Fruit fly (Drosophila melanogaster) whole organism, embryonic: ENCODE measurements around the gene CG4594.

Experiments
- Asciz ChIP-seq: fragments of 200-800 bp; sonication (Bioruptor generic); optimal IDR thresholded peaks from 2 replicates; lab custom pipeline; 2017; ENCODE audit warnings: missing biosample characterization, mild to moderate bottlenecking, missing genetic modification characterization, missing genetic modification reagents
- Atf-2 ChIP-seq: fragments of 200-800 bp; sonication (Bioruptor generic); optimal IDR thresholded peaks from 2 replicates; lab custom pipeline; 2016; ENCODE audit warnings: missing biosample characterization, missing genetic modification characterization
- CG10147 ChIP-seq: fragments of 200-800 bp; sonication (Bioruptor generic); optimal IDR thresholded peaks from 2 replicates; lab custom pipeline; 2019; ENCODE audit warnings: missing biosample characterization, mild to moderate bottlenecking, missing genetic modification characterization, moderate library complexity
- CG10366 ChIP-seq: fragments of 200-800 bp; sonication (Bioruptor generic); IDR thresholded peaks from 2 replicates; pipeline ENCODE4 v1.3.6; 2022; ENCODE audit warnings: missing biosample characterization, missing genetic modification characterization
- CG11456 ChIP-seq: fragments of 200-800 bp; sonication (Bioruptor generic); IDR thresholded peaks from 3 replicates; pipeline ENCODE4 v1.3.6; 2022; ENCODE audit warnings: missing biosample characterization, missing genetic modification characterization
- CG12391 ChIP-seq: fragments of 200-800 bp; sonication (Bioruptor generic); optimal IDR thresholded peaks from 3 replicates; lab custom pipeline; 2018; ENCODE audit warnings: missing biosample characterization, mild to moderate bottlenecking, missing genetic modification characterization, moderate library complexity
- CG15696 ChIP-seq: fragments of 200-800 bp; sonication (Bioruptor generic); optimal IDR thresholded peaks from 2 replicates; lab custom pipeline; 2019; ENCODE audit warnings: missing biosample characterization, mild to moderate bottlenecking, missing genetic modification characterization, moderate library complexity
- CG17361 ChIP-seq: fragments of 200-800 bp; sonication (Bioruptor generic); IDR thresholded peaks from 3 replicates; pipeline ENCODE4 v1.3.6; 2022; ENCODE audit warnings: missing biosample characterization, missing genetic modification characterization
- CG17385 ChIP-seq: fragments of 200-800 bp; sonication (Bioruptor generic); optimal IDR thresholded peaks from 3 replicates; lab custom pipeline; 2018; ENCODE audit warnings: missing biosample characterization, mild to moderate bottlenecking, missing genetic modification characterization
- CG1792 ChIP-seq: fragments of 200-800 bp; sonication (Bioruptor generic); optimal IDR thresholded peaks from 2 replicates; lab custom pipeline; 2016; ENCODE audit warnings: missing biosample characterization, missing genetic modification characterization
- CG18262 ChIP-seq: fragments of 200-800 bp; optimal IDR thresholded peaks from 3 replicates; lab custom pipeline; 2019; ENCODE audit warnings: missing biosample characterization, mild to moderate bottlenecking, missing genetic modification characterization, moderate library complexity
- CG3726 ChIP-seq: fragments of 200-800 bp; sonication (Bioruptor generic); IDR thresholded peaks from 3 replicates; pipeline ENCODE4, ENCODE4 v1.3.6; 2022; ENCODE audit warnings: missing biosample characterization, missing genetic modification characterization
- CG3995 ChIP-seq: fragments of 200-800 bp; sonication (Bioruptor generic); optimal IDR thresholded peaks from 3 replicates; lab custom pipeline; 2016; ENCODE audit warnings: missing biosample characterization, missing genetic modification characterization
- CG4328 ChIP-seq: fragments of 200-800 bp; sonication (Bioruptor generic); optimal IDR thresholded peaks from 3 replicates; lab custom pipeline; 2017; ENCODE audit warnings: missing biosample characterization, missing genetic modification reagents, missing genetic modification characterization
- CG6175 ChIP-seq: fragments of 200-800 bp; sonication (Bioruptor generic); IDR thresholded peaks from 3 replicates; pipeline ENCODE4 v1.3.6; 2022; ENCODE audit warnings: missing biosample characterization, missing genetic modification characterization
- CG6689 ChIP-seq: fragments of 200-800 bp; sonication (Bioruptor generic); IDR thresholded peaks from 2 replicates; pipeline ENCODE4 v1.3.6; 2022; ENCODE audit warnings: missing biosample characterization, missing genetic modification characterization
- CG6765 ChIP-seq: fragments of 200-800 bp; sonication (Bioruptor generic); optimal IDR thresholded peaks from 3 replicates; lab custom pipeline; 2017; ENCODE audit warnings: missing biosample characterization, mild to moderate bottlenecking, missing genetic modification characterization
- CG7372 ChIP-seq: fragments of 200-800 bp; sonication (Bioruptor generic); IDR thresholded peaks from 2 replicates; pipeline ENCODE4 v1.3.6; 2022; ENCODE audit warnings: missing biosample characterization, missing genetic modification characterization
- CG7963 ChIP-seq: fragments of 200-800 bp; sonication (Bioruptor generic); IDR thresholded peaks from 3 replicates; pipeline ENCODE4 v1.3.6; 2022; ENCODE audit warnings: missing biosample characterization, missing genetic modification characterization; ENCODE audit not compliant: partially characterized antibody
- CTCF ChIP-seq: fragments of 200-800 bp; sonication (Bioruptor generic); optimal IDR thresholded peaks from 2 replicates; lab custom pipeline; 2017; ENCODE audit warnings: missing biosample characterization, mild to moderate bottlenecking, missing genetic modification characterization, moderate library complexity
- D19A ChIP-seq: fragments of 200-800 bp; optimal IDR thresholded peaks from 3 replicates; lab custom pipeline; 2019; ENCODE audit warnings: missing biosample characterization, mild to moderate bottlenecking, missing genetic modification characterization, moderate library complexity
- Dp ChIP-seq: fragments of 200-800 bp; sonication (Bioruptor generic); optimal IDR thresholded peaks from 2 replicates; lab custom pipeline; 2018; ENCODE audit warnings: missing biosample characterization, mild to moderate bottlenecking, missing genetic modification characterization, moderate library complexity
- Ets65A ChIP-seq: fragments of 200-800 bp; sonication (Bioruptor generic); peaks from one replicate; lab custom pipeline; 2016; ENCODE audit warnings: missing biosample characterization, missing genetic modification characterization
- Fer3 ChIP-seq: fragments of 200-800 bp; sonication (Bioruptor generic); optimal IDR thresholded peaks from 2 replicates; lab custom pipeline; 2018; ENCODE audit warnings: missing biosample characterization, mild to moderate bottlenecking, missing genetic modification characterization, moderate library complexity
- GATAe ChIP-seq: fragments of 200-800 bp; sonication (Bioruptor generic); conservative IDR thresholded peaks from 2 replicates; pipeline ENCODE4 v1.3.6; 2022; ENCODE audit warnings: missing biosample characterization, missing genetic modification characterization
- HLH4C ChIP-seq: fragments of 200-800 bp; sonication (Bioruptor generic); IDR thresholded peaks from 3 replicates; pipeline ENCODE4 v1.3.6; 2022; ENCODE audit warnings: missing biosample characterization, missing genetic modification characterization; ENCODE audit not compliant: partially characterized antibody
- Jarid2 ChIP-seq: fragments of 200-800 bp; sonication (Bioruptor generic); optimal IDR thresholded peaks from 3 replicates; lab custom pipeline; 2017; ENCODE audit warnings: mild to moderate bottlenecking, missing biosample characterization, missing genetic modification reagents, missing genetic modification characterization
- Lhr ChIP-seq: fragments of 200-800 bp; sonication (Bioruptor generic); optimal IDR thresholded peaks from 3 replicates; lab custom pipeline; 2017; ENCODE audit warnings: mild to moderate bottlenecking, missing biosample characterization, missing genetic modification reagents, missing genetic modification characterization
- MESR4 ChIP-seq: fragments of 200-800 bp; sonication (Bioruptor generic); optimal IDR thresholded peaks from 2 replicates; lab custom pipeline; 2018; ENCODE audit warnings: missing biosample characterization, mild to moderate bottlenecking, missing genetic modification characterization, moderate library complexity
- NC2α ChIP-seq: fragments of 200-800 bp; sonication (Bioruptor generic); optimal IDR thresholded peaks from 2 replicates; lab custom pipeline; 2016; ENCODE audit warnings: missing biosample characterization, missing genetic modification characterization
- Rx ChIP-seq: fragments of 200-800 bp; sonication (Bioruptor generic); IDR thresholded peaks from 2 replicates; pipeline ENCODE4 v1.3.6; 2022; ENCODE audit warnings: missing biosample characterization, missing genetic modification characterization
- aop ChIP-seq: fragments of 200-800 bp; sonication (Bioruptor generic); IDR thresholded peaks from 2 replicates; pipeline ENCODE4 v1.3.6; 2022; ENCODE audit warnings: missing biosample characterization, missing genetic modification characterization
- cad ChIP-seq: fragments of >200 bp; optimal IDR thresholded peaks from 2 replicates; lab custom pipeline; 2017; ENCODE audit warnings: missing biosample characterization, missing genetic modification characterization
- dmrt11E ChIP-seq: fragments of 200-800 bp; sonication (Bioruptor generic); optimal IDR thresholded peaks from 3 replicates; lab custom pipeline; 2018; ENCODE audit warnings: missing biosample characterization, mild to moderate bottlenecking, missing genetic modification characterization, moderate library complexity
- emc ChIP-seq: fragments of 200-800 bp; sonication (Bioruptor generic); optimal IDR thresholded peaks from 2 replicates; lab custom pipeline; 2016; ENCODE audit warnings: missing biosample characterization, missing genetic modification characterization
- fd3F ChIP-seq: fragments of 200-800 bp; sonication (Bioruptor generic); optimal IDR thresholded peaks from 2 replicates; lab custom pipeline; 2018; ENCODE audit warnings: missing biosample characterization, mild to moderate bottlenecking, missing genetic modification characterization, moderate library complexity
- gt ChIP-seq: fragments of 200-800 bp; sonication (Bioruptor generic); IDR thresholded peaks from 2 replicates; pipeline ENCODE4 v1.3.6; 2022; ENCODE audit warnings: missing biosample characterization, missing genetic modification characterization
- her ChIP-seq: fragments of 200-800 bp; sonication (Bioruptor generic); optimal IDR thresholded peaks from 2 replicates; lab custom pipeline; 2016; ENCODE audit warnings: missing biosample characterization, missing genetic modification characterization
- hkb ChIP-seq, 2 experiments: fragments of 200-800 bp in 1 of 2; fragments of >200 bp in 1 of 2; sonication (Bioruptor generic) in 1 of 2; IDR thresholded peaks in 1 of 2; optimal IDR thresholded peaks in 1 of 2; 2 replicates each; pipeline versions ENCODE4 v1.3.6 to Lab custom; 2017 to 2022; ENCODE audit warnings: missing biosample characterization in 1 of 2, missing genetic modification characterization in 1 of 2
- mirr ChIP-seq: fragments of 200-800 bp; sonication (Bioruptor generic); optimal IDR thresholded peaks from 3 replicates; lab custom pipeline; 2018; ENCODE audit warnings: missing biosample characterization, mild to moderate bottlenecking, missing genetic modification characterization
- mld ChIP-seq: fragments of 200-800 bp; sonication (Bioruptor generic); IDR thresholded peaks from 3 replicates; pipeline ENCODE4 v1.3.6; 2022; ENCODE audit warnings: missing biosample characterization, missing genetic modification characterization; ENCODE audit not compliant: partially characterized antibody
- pita ChIP-seq: fragments of 200-800 bp; sonication (Bioruptor generic); optimal IDR thresholded peaks from 2 replicates; lab custom pipeline; 2017; ENCODE audit warnings: missing biosample characterization, mild to moderate bottlenecking, missing genetic modification characterization
- pum ChIP-seq: fragments of 200-800 bp; sonication (Bioruptor generic); optimal IDR thresholded peaks from 2 replicates; lab custom pipeline; 2016; ENCODE audit warnings: missing biosample characterization, missing genetic modification characterization
- row ChIP-seq: fragments of 200-800 bp; sonication (Bioruptor generic); IDR thresholded peaks from 3 replicates; pipeline ENCODE4 v1.3.6; 2022; ENCODE audit warnings: missing biosample characterization, missing genetic modification characterization
- salm ChIP-seq: fragments of 200-800 bp; sonication (Bioruptor generic); optimal IDR thresholded peaks from 2 replicates; lab custom pipeline; 2018; ENCODE audit warnings: missing biosample characterization, mild to moderate bottlenecking, missing genetic modification characterization
- sob ChIP-seq: fragments of 200-800 bp; sonication (Bioruptor generic); IDR thresholded peaks from 2 replicates; pipeline ENCODE4 v1.3.6; 2022; ENCODE audit warnings: missing biosample characterization, missing genetic modification characterization
- vvl ChIP-seq: fragments of 200-800 bp; sonication (Bioruptor generic); IDR thresholded peaks from 2 replicates; pipeline ENCODE4 v1.3.6; 2022; ENCODE audit warnings: missing biosample characterization, missing genetic modification characterization
- wek ChIP-seq: fragments of 200-800 bp; sonication (Bioruptor generic); optimal IDR thresholded peaks from 3 replicates; lab custom pipeline; 2018; ENCODE audit warnings: missing biosample characterization, mild to moderate bottlenecking, missing genetic modification characterization, moderate library complexity

Gene CG4594

DNA sequence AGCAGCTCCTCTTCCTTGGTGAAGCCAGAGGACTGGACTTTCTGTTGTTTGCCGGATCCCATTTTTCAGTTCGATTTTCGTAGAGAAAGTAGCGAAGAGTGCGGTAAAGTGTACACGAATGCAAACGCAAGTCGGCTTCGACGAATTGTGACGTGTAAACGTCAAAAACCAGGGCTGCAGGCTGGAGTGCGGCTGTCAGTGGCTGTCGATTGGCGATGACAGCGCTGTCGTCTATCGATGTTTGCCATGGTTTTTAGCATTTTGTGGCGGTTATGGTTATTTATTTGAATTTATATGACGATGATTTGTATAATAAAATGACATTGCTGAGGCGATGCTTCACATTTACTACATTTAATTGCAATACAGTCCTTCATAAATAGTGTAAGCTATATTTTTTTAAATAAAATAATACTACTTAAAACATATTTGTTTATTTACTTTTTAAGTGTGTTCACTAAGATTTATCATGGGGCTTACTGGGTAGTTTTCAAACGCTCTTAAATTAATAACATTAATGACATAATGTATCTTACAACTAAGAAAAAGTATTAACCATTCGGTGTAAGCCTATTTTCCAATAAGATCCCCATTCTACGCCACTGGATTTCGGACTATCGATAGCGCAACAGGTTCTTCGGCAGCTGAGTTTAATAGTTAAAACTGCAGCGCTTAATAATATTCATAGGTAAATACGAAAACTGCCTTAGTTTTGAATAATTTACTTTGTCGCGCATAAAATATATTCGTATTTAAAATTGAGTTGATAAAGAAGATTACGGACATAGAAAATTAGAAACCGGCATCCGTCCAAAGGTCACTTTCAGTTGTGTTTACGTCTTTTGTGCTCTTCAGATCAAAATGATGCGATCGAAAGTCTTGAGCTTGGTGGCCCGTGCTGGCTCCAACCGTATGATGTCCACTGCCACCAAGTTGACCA is 1.7 kb upstream of the CG4594 start, which contains the start of the genes CG5885 and CG4598 (continued):
- no peak for TF ChIP-seq hkb (optimal IDR thresholded peaks at IDR 0.05; lab: Kevin White, UChicago)
- peak; percentile 84 for TF ChIP-seq hkb (GFP tag; IDR thresholded peaks at IDR 0.05; lab: Robert Waterston, UW)
- peak; percentile 82 for TF ChIP-seq HLH4C
- TF ChIP-seq CG7963 = peak; percentile 29; the same call in 1 of the 3 replicates
- TF ChIP-seq fd3F = peak; percentile 66
- TF ChIP-seq Atf-2 = no peak
- peak; percentile 25 for TF ChIP-seq CG10147
- TF ChIP-seq CG6689 (GFP tag; lab: Robert Waterston, UW) = peak; percentile 43; the same call in 1 of the 2 replicates
- peak; percentile 70 for TF ChIP-seq CG18262
- peak; percentile 88 for TF ChIP-seq Dp (GFP tag; lab: Kevin White, UChicago)
- TF ChIP-seq salm (tag; lab: Kevin White, UChicago) = no peak
- no peak for TF ChIP-seq pita (GFP tag; lab: Kevin White, UChicago)
- peak; percentile 47; the same call in 1 of the 2 replicates for TF ChIP-seq CG7372
- peak; percentile 59 for TF ChIP-seq Fer3
- TF ChIP-seq CG15696 = peak; percentile 56
- TF ChIP-seq CG6765 = peak; percentile 36
- TF ChIP-seq D19A (tag; lab: Kevin White, UChicago) = peak; percentile 99
- TF ChIP-seq Asciz (GFP tag; lab: Kevin White, UChicago) = peak; percentile 31
- peak; percentile 87 for TF ChIP-seq Ets65A
- TF ChIP-seq vvl = peak; percentile 81
- peak; percentile 81 for TF ChIP-seq row (GFP tag; lab: Robert Waterston, UW)
- TF ChIP-seq CG3726 (GFP tag; lab: Robert Waterston, UW) = 0 out of 3 replicates have a peak, but pooled peaks have one; percentile 45
- TF ChIP-seq NC2α (GFP tag; lab: Kevin White, UChicago) = no peak
- TF ChIP-seq dmrt11E (tag; lab: Kevin White, UChicago) = peak; percentile 45
- no peak for TF ChIP-seq Jarid2 (GFP tag; lab: Kevin White, UChicago)
- TF ChIP-seq cad = no peak
- TF ChIP-seq sob (GFP tag; lab: Robert Waterston, UW) = peak; percentile 47; the same call in 1 of the 2 replicates
- TF ChIP-seq CG12391 = peak; percentile 82
- peak; percentile 77 for TF ChIP-seq CG17361 (GFP tag; lab: Robert Waterston, UW)
- no peak for TF ChIP-seq pum (GFP tag; lab: Kevin White, UChicago)
- no peak for TF ChIP-seq emc (GFP tag; lab: Kevin White, UChicago)
- no peak for TF ChIP-seq aop (GFP tag; lab: Robert Waterston, UW)
- peak; percentile 70 for TF ChIP-seq CG10366 (GFP tag; lab: Robert Waterston, UW)
- peak; percentile 82 for TF ChIP-seq mld
- TF ChIP-seq her (GFP tag; lab: Kevin White, UChicago) = no peak
- TF ChIP-seq MESR4 = peak; percentile 97
- peak; percentile 35; the same call in 1 of the 2 replicates for TF ChIP-seq Rx (GFP tag; lab: Robert Waterston, UW)
- TF ChIP-seq CG17385 (GFP tag; lab: Kevin White, UChicago) = peak; percentile 64
- TF ChIP-seq Lhr (GFP tag; lab: Kevin White, UChicago) = peak; percentile 44
- TF ChIP-seq GATAe (GFP tag; lab: Robert Waterston, UW) = no peak
- TF ChIP-seq CG4328 (GFP tag; lab: Kevin White, UChicago) = peak; percentile 50
- TF ChIP-seq wek (GFP tag; lab: Kevin White, UChicago) = no peak
- no peak for TF ChIP-seq CG1792 (GFP tag; lab: Kevin White, UChicago)
- TF ChIP-seq CG11456 (GFP tag; lab: Robert Waterston, UW) = peak; percentile 63
- no peak for TF ChIP-seq CTCF (GFP tag; lab: Kevin White, UChicago)
- no peak for TF ChIP-seq gt (GFP tag; lab: Robert Waterston, UW)
- no peak for TF ChIP-seq mirr (GFP tag; lab: Kevin White, UChicago)
- no peak for TF ChIP-seq CG6175 (GFP tag; lab: Robert Waterston, UW)
- no peak for TF ChIP-seq CG3995 (GFP tag; lab: Kevin White, UChicago)
